Worm (Caenorhabditis elegans) whole organism, L4 larva: ENCODE results near the gene idpp-15.

Source experiments
- F26F4.8 ChIP-seq: fragments of 200-800 bp; sonication (Bioruptor generic); conservative IDR thresholded peaks from 2 replicates; pipeline ENCODE4 v1.3.6; 2022; ENCODE audit warnings: missing genetic modification characterization, missing compliant biosample characterization
- F44E2.7 ChIP-seq: fragments of 200-800 bp; sonication (Bioruptor generic); IDR thresholded peaks from 2 replicates; pipeline ENCODE4 v2.1.2; 2022; ENCODE audit warnings: missing genetic modification characterization, missing compliant biosample characterization
- R02D3.7 ChIP-seq: fragments of 150-350 bp; sonication (generic microtip); optimal IDR thresholded peaks from 3 replicates; lab custom pipeline; 2014; ENCODE audit warnings: missing biosample characterization, missing genetic modification characterization
- T20F7.1 ChIP-seq: fragments of 200-800 bp; sonication (Bioruptor generic); optimal IDR thresholded peaks from 2 replicates; lab custom pipeline; 2018; ENCODE audit warnings: mild to moderate bottlenecking, missing genetic modification characterization, missing compliant biosample characterization
- Y75B8A.6 ChIP-seq: fragments of 200-800 bp; sonication (Bioruptor generic); IDR thresholded peaks from 2 replicates; pipeline ENCODE4 v1.3.6; 2022; ENCODE audit warnings: missing genetic modification reagents, missing genetic modification characterization, missing compliant biosample characterization
- ZK546.5 ChIP-seq, 2 experiments: sonication (generic microtip); optimal IDR thresholded peaks; 2 replicates each; lab custom pipeline; 2017; ENCODE audit warnings: missing biosample characterization in 2 of 2, missing genetic modification characterization in 2 of 2
- ama-1 ChIP-seq: fragments of 150-350 bp; optimal IDR thresholded peaks from 2 replicates; lab custom pipeline; 2014; ENCODE audit warnings: inconsistent platforms, mixed read lengths
- arid-1 ChIP-seq: fragments of 200-800 bp; sonication (Bioruptor generic); conservative IDR thresholded peaks from 2 replicates; pipeline ENCODE4 v1.3.6; 2022; ENCODE audit warnings: missing genetic modification reagents, missing genetic modification characterization, missing compliant biosample characterization
- ceh-28 ChIP-seq: fragments of 150-350 bp; optimal IDR thresholded peaks from 2 replicates; lab custom pipeline; 2014; ENCODE audit warnings: missing biosample characterization, missing genetic modification reagents, missing genetic modification characterization
- ceh-82 ChIP-seq: sonication (generic microtip); optimal IDR thresholded peaks from 2 replicates; lab custom pipeline; 2017; ENCODE audit warnings: missing biosample characterization, missing genetic modification characterization
- ctbp-1 ChIP-seq: fragments of 200-800 bp; sonication (Bioruptor generic); IDR thresholded peaks from 2 replicates; pipeline ENCODE4 v1.3.6; 2022; ENCODE audit warnings: missing genetic modification reagents, missing genetic modification characterization, missing compliant biosample characterization
- daf-12 ChIP-seq: fragments of 150-350 bp; optimal IDR thresholded peaks from 2 replicates; lab custom pipeline; 2014; ENCODE audit warnings: missing biosample characterization, missing genetic modification reagents, missing genetic modification characterization
- daf-16 ChIP-seq, 3 experiments: sonication (generic microtip); optimal IDR thresholded peaks; 2 replicates each; lab custom pipeline; 2016 to 2017; ENCODE audit warnings: missing genetic modification characterization in 3 of 3, missing genetic modification reagents in 3 of 3, mild to moderate bottlenecking in 2 of 3, missing compliant biosample characterization in 2 of 3, missing biosample characterization in 1 of 3, moderate library complexity in 1 of 3
- daf-19 ChIP-seq: fragments of 200-800 bp; sonication (Bioruptor generic); conservative IDR thresholded peaks from 2 replicates; pipeline ENCODE4 v1.3.6; 2022; ENCODE audit warnings: missing genetic modification characterization, missing compliant biosample characterization
- daf-8 ChIP-seq: fragments of 200-800 bp; sonication (Bioruptor generic); IDR thresholded peaks from 2 replicates; pipeline ENCODE4 v1.3.6; 2022; ENCODE audit warnings: missing genetic modification characterization, missing compliant biosample characterization
- dpl-1 ChIP-seq: fragments of 150-350 bp; optimal IDR thresholded peaks from 2 replicates; lab custom pipeline; 2014; ENCODE audit warnings: missing biosample characterization, missing genetic modification reagents, missing genetic modification characterization
- dve-1 ChIP-seq: sonication (generic microtip); optimal IDR thresholded peaks from 2 replicates; lab custom pipeline; 2017; ENCODE audit warnings: antibody characterized with exemption, mild to moderate bottlenecking, missing genetic modification characterization, missing compliant biosample characterization; ENCODE audit not compliant: insufficient read depth
- gei-8 ChIP-seq: fragments of 200-800 bp; sonication (Bioruptor generic); optimal IDR thresholded peaks from 2 replicates; lab custom pipeline; 2018; ENCODE audit warnings: mild to moderate bottlenecking, missing genetic modification characterization, missing compliant biosample characterization
- hif-1 ChIP-seq, 2 experiments: sonication (generic microtip); optimal IDR thresholded peaks; 2 replicates each; lab custom pipeline; 2016 to 2017; ENCODE audit warnings: missing compliant biosample characterization in 2 of 2, missing genetic modification characterization in 2 of 2, missing genetic modification reagents in 2 of 2, missing genotype in 2 of 2, mild to moderate bottlenecking in 1 of 2
- hlh-30 ChIP-seq: sonication (generic microtip); optimal IDR thresholded peaks from 2 replicates; lab custom pipeline; 2017; ENCODE audit warnings: antibody characterized with exemption, mild to moderate bottlenecking, missing genetic modification characterization, missing compliant biosample characterization; ENCODE audit not compliant: insufficient read depth
- jun-1 ChIP-seq: fragments of 150-350 bp; optimal IDR thresholded peaks from 2 replicates; lab custom pipeline; 2014; ENCODE audit warnings: missing biosample characterization, missing genetic modification reagents, missing genetic modification characterization
- lin-38 ChIP-seq: fragments of 200-800 bp; sonication (Bioruptor generic); IDR thresholded peaks from 2 replicates; pipeline ENCODE4 v1.3.6; 2022; ENCODE audit warnings: missing genetic modification reagents, missing genetic modification characterization, missing compliant biosample characterization
- lin-39 ChIP-seq: fragments of 150-350 bp; optimal IDR thresholded peaks from 2 replicates; lab custom pipeline; 2014; ENCODE audit warnings: missing biosample characterization, missing genetic modification reagents, missing genetic modification characterization
- lsy-2 ChIP-seq, 2 experiments: fragments of 150-350 bp in 1 of 2; sonication (generic microtip) in 1 of 2; optimal IDR thresholded peaks; 2 replicates each; lab custom pipeline; 2014 to 2017; ENCODE audit warnings: missing biosample characterization in 2 of 2, missing genetic modification characterization in 2 of 2
- madf-5 ChIP-seq, 2 experiments: fragments of 200-800 bp; sonication (Bioruptor generic); IDR thresholded peaks; 2 replicates each; pipeline ENCODE4 v1.3.6; 2022; ENCODE audit warnings: missing compliant biosample characterization in 2 of 2, missing genetic modification characterization in 2 of 2
- mep-1 ChIP-seq: fragments of 150-350 bp; sonication (generic microtip); optimal IDR thresholded peaks from 3 replicates; lab custom pipeline; 2014; ENCODE audit warnings: missing biosample characterization, missing genetic modification characterization
- mes-2 ChIP-seq: sonication (generic microtip); optimal IDR thresholded peaks from 2 replicates; lab custom pipeline; 2016; ENCODE audit warnings: missing genotype, mild to moderate bottlenecking, missing genetic modification characterization, missing compliant biosample characterization; ENCODE audit not compliant: poor library complexity, severe bottlenecking
- nhr-10 ChIP-seq: fragments of 150-350 bp; optimal IDR thresholded peaks from 2 replicates; lab custom pipeline; 2014; ENCODE audit warnings: missing biosample characterization, missing genetic modification characterization
- nhr-102 ChIP-seq: sonication (generic microtip); optimal IDR thresholded peaks from 2 replicates; lab custom pipeline; 2016; ENCODE audit warnings: mild to moderate bottlenecking, missing genetic modification characterization, moderate library complexity, missing compliant biosample characterization
- nhr-111 ChIP-seq: fragments of 200-800 bp; sonication (Bioruptor generic); optimal IDR thresholded peaks from 2 replicates; lab custom pipeline; 2018; ENCODE audit warnings: mild to moderate bottlenecking, missing genetic modification characterization, missing compliant biosample characterization
- nhr-41 ChIP-seq: fragments of 200-800 bp; sonication (Bioruptor generic); IDR thresholded peaks from 2 replicates; pipeline ENCODE4 v1.3.6; 2022; ENCODE audit warnings: missing genetic modification reagents, missing genetic modification characterization, missing compliant biosample characterization
- nhr-6 ChIP-seq: fragments of 150-350 bp; optimal IDR thresholded peaks from 2 replicates; lab custom pipeline; 2014; ENCODE audit warnings: missing biosample characterization, missing genetic modification characterization
- nhr-77 ChIP-seq: fragments of 150-350 bp; optimal IDR thresholded peaks from 2 replicates; lab custom pipeline; 2014; ENCODE audit warnings: missing biosample characterization, missing genetic modification characterization
- pha-4 ChIP-seq, 2 experiments: fragments of 150-350 bp in 1 of 2; fragments of 200-800 bp in 1 of 2; sonication (Bioruptor generic) in 1 of 2; IDR thresholded peaks in 1 of 2; optimal IDR thresholded peaks in 1 of 2; 2 replicates each; pipeline versions ENCODE4 v1.3.6 to Lab custom; 2014 to 2022; ENCODE audit warnings: missing genetic modification characterization in 2 of 2, missing genetic modification reagents in 2 of 2, missing biosample characterization in 1 of 2, missing compliant biosample characterization in 1 of 2
- pqm-1 ChIP-seq: sonication (generic microtip); optimal IDR thresholded peaks from 2 replicates; lab custom pipeline; 2017; ENCODE audit warnings: missing biosample characterization, missing genetic modification characterization
- rbr-2 ChIP-seq: sonication (generic microtip); optimal IDR thresholded peaks from 2 replicates; lab custom pipeline; 2016; ENCODE audit warnings: missing genotype, missing genetic modification characterization, missing compliant biosample characterization
- snpc-1.2 ChIP-seq: fragments of 200-800 bp; sonication (Bioruptor generic); IDR thresholded peaks from 2 replicates; pipeline ENCODE4 v1.3.6; 2022; ENCODE audit warnings: missing genetic modification reagents, missing genetic modification characterization, missing compliant biosample characterization
- tra-1 ChIP-seq: fragments of 200-800 bp; sonication (Bioruptor generic); IDR thresholded peaks from 2 replicates; pipeline ENCODE4 v1.3.6; 2022; ENCODE audit warnings: missing genetic modification reagents, missing genetic modification characterization, missing compliant biosample characterization
- unc-39 ChIP-seq: sonication (generic microtip); optimal IDR thresholded peaks from 2 replicates; lab custom pipeline; 2017; ENCODE audit warnings: missing biosample characterization, missing genetic modification characterization
- zfp-2 ChIP-seq: sonication (generic microtip); optimal IDR thresholded peaks from 2 replicates; lab custom pipeline; 2016; ENCODE audit warnings: mild to moderate bottlenecking, missing genetic modification characterization, missing compliant biosample characterization
- zfp-3 ChIP-seq: fragments of 200-800 bp; sonication (Bioruptor generic); conservative IDR thresholded peaks from 2 replicates; pipeline ENCODE4 v1.3.6; 2022; ENCODE audit warnings: missing genetic modification reagents, missing genetic modification characterization, missing compliant biosample characterization

idpp-15 gene

ce11 chrIII:8480355-8480754 lies 44.5 kb upstream of the idpp-15 start, which contains the start of gene F42H10.6:
TSS of gene F42H10.6 (minus strand) at chrIII:8480455.
- no peak for TF ChIP-seq ctbp-1
- TF ChIP-seq ceh-82 (tag; lab: Kevin White, UChicago), result no peak
- TF ChIP-seq zfp-3 (GFP tag; lab: Robert Waterston, UW), result no peak
- no peak for TF ChIP-seq nhr-102
- no peak for TF ChIP-seq pha-4 (GFP tag; IDR thresholded peaks at IDR 0.05; lab: Robert Waterston, UW)
- no peak for TF ChIP-seq pha-4 (tag; optimal IDR thresholded peaks at IDR 0.05; lab: Kevin White, UChicago)
- TF ChIP-seq ama-1 (lab: Kevin White, UChicago), result no peak
- TF ChIP-seq R02D3.7 (tag; lab: Kevin White, UChicago), result no peak

ce11 chrIII:8483853-8484252 lies 41.0 kb upstream of the idpp-15 start, which contains the start of gene F42H10.3:
TSS of gene F42H10.3 (plus strand) at chrIII:8484153.
- TF ChIP-seq F26F4.8, result no peak
- TF ChIP-seq pha-4 (GFP tag; IDR thresholded peaks at IDR 0.05; lab: Robert Waterston, UW), result no peak
- no peak for TF ChIP-seq pha-4 (tag; optimal IDR thresholded peaks at IDR 0.05; lab: Kevin White, UChicago)
- no peak for TF ChIP-seq nhr-41
- TF ChIP-seq zfp-3 (GFP tag; lab: Robert Waterston, UW), result no peak
- no peak for TF ChIP-seq lin-39
- TF ChIP-seq nhr-10 (tag; lab: Kevin White, UChicago), result no peak
- TF ChIP-seq jun-1, result no peak
- no peak for TF ChIP-seq daf-12
- no peak for TF ChIP-seq lsy-2 (tag; optimal IDR thresholded peaks at IDR 0.05; lab: Kevin White, UChicago)
- TF ChIP-seq ceh-82 (tag; lab: Kevin White, UChicago), result no peak
- no peak for TF ChIP-seq rbr-2 (tag; lab: Kevin White, UChicago)
- TF ChIP-seq snpc-1.2 (GFP tag; lab: Robert Waterston, UW), result no peak
- TF ChIP-seq daf-8 (GFP tag; lab: Robert Waterston, UW), result no peak
- no peak for TF ChIP-seq Y75B8A.6
- TF ChIP-seq arid-1 (GFP tag; lab: Robert Waterston, UW), result no peak
- TF ChIP-seq tra-1 (GFP tag; lab: Robert Waterston, UW), result no peak
- TF ChIP-seq daf-19 (GFP tag; lab: Robert Waterston, UW), result no peak

- TF ChIP-seq lsy-2 (tag; optimal IDR thresholded peaks at IDR 0.05; lab: Kevin White, UChicago) (peak in 1 of 2 experiments; percentile 83), mep-1 (peak; percentile 34), Y75B8A.6 (no peak), unc-39 (no peak), nhr-77 (tag; lab: Kevin White, UChicago) (peak; percentile 1), daf-19 (GFP tag; lab: Robert Waterston, UW) (no peak), mes-2 (peak; percentile 43), snpc-1.2 (GFP tag; lab: Robert Waterston, UW) (no peak), nhr-6 (peak; percentile 4), nhr-111 (GFP tag; lab: Kevin White, UChicago) (no peak), dve-1 (tag; lab: Kevin White, UChicago) (peak; percentile 53), hif-1 (tag; optimal IDR thresholded peaks at IDR 0.05; lab: Kevin White, UChicago) (peak in 1 of 2 experiments; percentile 1), ZK546.5 (tag; optimal IDR thresholded peaks at IDR 0.05; lab: Kevin White, UChicago) (no peak), lin-38 (GFP tag; lab: Robert Waterston, UW) (no peak), ctbp-1 (no peak), hlh-30 (tag; lab: Kevin White, UChicago) (peak; percentile 26), pqm-1 (tag; lab: Kevin White, UChicago) (no peak), madf-5 (GFP tag; IDR thresholded peaks at IDR 0.05; lab: Robert Waterston, UW) (no peak), F44E2.7 (GFP tag; lab: Robert Waterston, UW) (no peak), dpl-1 (GFP tag; lab: Kevin White, UChicago) (peak; percentile 44), ceh-28 (no peak), gei-8 (no peak), T20F7.1 (GFP tag; lab: Kevin White, UChicago) (peak; percentile 97), zfp-2 (no peak), daf-16 (GFP tag; optimal IDR thresholded peaks at IDR 0.05; lab: Kevin White, UChicago) (no peak), daf-16 (tag; optimal IDR thresholded peaks at IDR 0.05; lab: Kevin White, UChicago) (peak; percentile 27)
Measured at ce11 chrIII:8490254-8490653, 34.6 kb upstream of the idpp-15 start, which contains the start of the genes ess-2 and F42H10.2. TSS of gene ess-2 (minus strand) at chrIII:8490352. TSS of gene F42H10.2 (plus strand) at chrIII:8490620.
